Fruit fly (Drosophila melanogaster): ENCODE data around the gene CG6282.

DNA sequence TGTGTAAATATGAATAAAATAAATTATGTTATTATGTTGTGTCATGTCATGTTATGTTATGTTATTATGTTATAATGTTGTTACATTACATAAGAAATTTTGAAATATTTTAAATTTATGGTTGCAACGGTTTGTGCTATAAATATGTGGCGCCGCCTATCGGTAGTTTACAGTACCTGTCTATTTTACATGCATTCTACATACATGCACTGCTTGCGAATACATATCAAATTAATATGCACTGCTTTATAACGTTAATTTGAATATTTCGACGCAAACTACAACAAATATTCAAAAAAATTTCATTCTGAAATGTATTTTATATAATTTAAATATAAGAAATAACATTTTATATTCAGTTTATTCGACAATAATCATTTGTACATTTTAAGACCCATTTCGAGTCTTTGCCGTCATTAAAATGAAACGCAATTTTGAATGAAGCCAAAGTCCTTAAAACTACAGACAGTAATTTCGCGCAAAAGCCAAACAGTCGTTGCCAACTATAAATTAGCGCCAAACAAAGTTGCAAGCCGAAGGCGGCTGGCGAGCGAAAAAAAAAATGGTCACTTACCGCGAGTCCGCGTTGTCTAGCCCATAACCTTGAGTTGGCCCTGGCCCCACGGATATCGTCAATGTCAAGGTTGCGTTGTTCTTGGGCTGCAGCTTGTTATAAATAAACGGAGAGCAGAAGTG lies 47.6 kb downstream of the CG6282 start:
- TF ChIP-seq Sry-δ (GFP tag; optimal IDR thresholded peaks at IDR 0.05) (no peak), CG4328 (GFP tag; optimal IDR thresholded peaks at IDR 0.05) (no peak), CG3281 (GFP tag; optimal IDR thresholded peaks at IDR 0.05) (no peak), CG13775 (GFP tag; optimal IDR thresholded peaks at IDR 0.05) (no peak), Ptx1 (GFP tag; IDR thresholded peaks at IDR 0.05) (0 out of 2 replicates have a peak, but pooled peaks have one; percentile 11), Kr (GFP tag; optimal IDR thresholded peaks at IDR 0.05) (no peak)

All from whole organism, embryonic.